Worm (Caenorhabditis elegans) whole organism, late embryonic: Measurements from ENCODE around the gene nhr-129.

Experiments
- ceh-18 ChIP-seq: sonication (generic microtip); optimal IDR thresholded peaks from 2 replicates; lab custom pipeline; 2016; ENCODE audit warnings: missing genetic modification characterization, missing compliant biosample characterization
- ceh-31 ChIP-seq: sonication (generic microtip); optimal IDR thresholded peaks from 2 replicates; lab custom pipeline; 2016; ENCODE audit warnings: missing genetic modification characterization, missing compliant biosample characterization
- pros-1 ChIP-seq: fragments of 150-350 bp; optimal IDR thresholded peaks from 2 replicates; lab custom pipeline; 2014; ENCODE audit warnings: missing biosample characterization, missing genetic modification reagents, missing genetic modification characterization
- unc-42 ChIP-seq: sonication (generic microtip); optimal IDR thresholded peaks from 2 replicates; lab custom pipeline; 2016; ENCODE audit warnings: missing genotype, missing genetic modification characterization, missing compliant biosample characterization

- TF ChIP-seq ceh-31 = no peak
- TF ChIP-seq pros-1 (tag; lab: Kevin White, UChicago) = no peak
- no peak for TF ChIP-seq ceh-18 (tag; lab: Kevin White, UChicago)
- no peak for TF ChIP-seq unc-42 (tag; lab: Kevin White, UChicago)
Observed at ce11 chrV:13298706-13299105, 32.1 kb downstream of the nhr-129 start.
